Worm (Caenorhabditis elegans): Measurements from ENCODE around the gene Y57A10A.5.
"Not testable (repeated sequence)": the region's sequence is repeated elsewhere in the genome, so short reads cannot be mapped to it uniquely, and the experiment has no call there.

Y57A10A.5 gene

DNA sequence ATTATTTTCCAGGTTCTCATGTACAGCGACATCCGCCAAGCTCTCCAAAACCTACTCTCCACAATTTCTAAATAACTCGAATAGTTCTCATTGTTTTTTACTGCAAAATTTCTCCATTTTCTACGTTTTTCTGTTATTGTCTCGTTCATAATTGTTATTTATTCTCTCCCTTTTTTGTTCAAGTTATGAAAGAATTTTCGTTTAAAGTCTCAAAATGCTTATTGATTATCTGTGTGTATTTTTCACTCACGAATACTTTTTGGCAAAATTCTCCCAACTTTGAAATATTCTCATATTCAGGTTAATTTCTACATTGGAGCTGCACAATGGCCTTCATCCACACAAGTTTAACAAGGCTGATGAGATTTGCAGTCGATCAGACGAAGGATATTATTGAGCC is at the start of gene Y57A10A.5:
Gene Y57A10A.5, plus strand, starts transcription at position 301 of the 400 bp plus-strand sequence.
- not testable (repeated sequence) for TF ChIP-seq drap-1 (GFP tag; optimal IDR thresholded peaks at IDR 0.05); ztf-11 (tag; optimal IDR thresholded peaks at IDR 0.05); lin-32 (GFP tag; optimal IDR thresholded peaks at IDR 0.05)

DNA sequence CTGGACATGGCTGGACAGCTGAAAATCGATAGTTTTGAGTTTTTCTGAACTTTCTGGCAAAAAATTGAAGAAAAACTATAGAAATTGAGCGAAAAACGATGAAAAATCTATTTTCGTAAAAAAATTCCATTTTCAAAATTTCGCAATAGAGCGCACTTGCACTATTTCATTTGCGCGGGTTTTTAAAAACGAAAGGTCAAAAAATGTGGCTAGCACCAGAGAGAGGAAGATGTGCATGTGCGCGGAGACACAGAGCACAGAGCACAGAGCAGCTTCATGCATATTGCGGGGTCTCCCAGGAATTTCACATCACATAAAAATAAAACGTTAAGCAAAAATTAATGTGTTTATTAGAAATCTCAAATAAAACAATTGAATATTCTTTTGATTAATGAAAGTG is 46.4 kb upstream of the Y57A10A.5 start, which contains the start of gene Y17G7B.18:
Gene Y17G7B.18, minus strand, starts transcription at position 18 of the 400 bp plus-strand sequence.
- no peak for TF ChIP-seq snpc-4 (tag; optimal IDR thresholded peaks at IDR 0.05)
- TF ChIP-seq unc-120 (tag; optimal IDR thresholded peaks at IDR 0.05; ENCODE audit: poor library complexity, severe bottlenecking): no peak
- TF ChIP-seq nhr-12 (tag; optimal IDR thresholded peaks at IDR 0.05): no peak
- TF ChIP-seq nhr-237 (tag; optimal IDR thresholded peaks at IDR 0.05): peak; percentile 39
- no peak for TF ChIP-seq M03D4.4 (tag; optimal IDR thresholded peaks at IDR 0.05)
- peak; percentile 72 for TF ChIP-seq lsy-2 (tag; optimal IDR thresholded peaks at IDR 0.05)
- TF ChIP-seq mep-1 (tag; optimal IDR thresholded peaks at IDR 0.05): peak; percentile 79
- TF ChIP-seq pha-4 (tag; optimal IDR thresholded peaks at IDR 0.05): peak; percentile 30
- TF ChIP-seq elt-3 (tag; optimal IDR thresholded peaks at IDR 0.05): no peak
- no peak for TF ChIP-seq mab-5 (tag; optimal IDR thresholded peaks at IDR 0.05)
- TF ChIP-seq ces-1 (GFP tag; optimal IDR thresholded peaks at IDR 0.05): peak; percentile 74
- no peak for TF ChIP-seq lin-13 (tag; optimal IDR thresholded peaks at IDR 0.05)
- TF ChIP-seq cnd-1 (tag; optimal IDR thresholded peaks at IDR 0.05): no peak

- TF ChIP-seq ceh-43 (GFP tag; optimal IDR thresholded peaks at IDR 0.05) (no peak), elt-3 (tag; optimal IDR thresholded peaks at IDR 0.05) (no peak), tbx-8 (GFP tag; optimal IDR thresholded peaks at IDR 0.05) (no peak), lsy-2 (tag; optimal IDR thresholded peaks at IDR 0.05) (no peak), nhr-12 (tag; optimal IDR thresholded peaks at IDR 0.05) (no peak), blmp-1 (tag; optimal IDR thresholded peaks at IDR 0.05) (no peak), ham-2 (GFP tag; optimal IDR thresholded peaks at IDR 0.05) (no peak), sem-2 (GFP tag; optimal IDR thresholded peaks at IDR 0.05) (no peak), lin-32 (GFP tag; optimal IDR thresholded peaks at IDR 0.05) (no peak), sptf-1 (tag; optimal IDR thresholded peaks at IDR 0.05) (no peak), mls-2 (tag; optimal IDR thresholded peaks at IDR 0.05) (no peak), M03D4.4 (tag; optimal IDR thresholded peaks at IDR 0.05) (no peak), nhr-2 (tag; optimal IDR thresholded peaks at IDR 0.05) (no peak), ztf-11 (tag; optimal IDR thresholded peaks at IDR 0.05) (no peak), ceh-39 (tag; optimal IDR thresholded peaks at IDR 0.05) (no peak), bed-3 (GFP tag; optimal IDR thresholded peaks at IDR 0.05) (no peak), lin-13 (tag; optimal IDR thresholded peaks at IDR 0.05) (no peak), ces-1 (GFP tag; optimal IDR thresholded peaks at IDR 0.05) (no peak)
Observed at ce11 chrII:12108843-12109242, 45.4 kb upstream of the Y57A10A.5 start.

- TF ChIP-seq ces-1 (GFP tag; optimal IDR thresholded peaks at IDR 0.05): no peak
- peak; percentile 59 for TF ChIP-seq ham-2 (GFP tag; optimal IDR thresholded peaks at IDR 0.05)
Observed at ce11 chrII:12110997-12111396, 43.3 kb upstream of the Y57A10A.5 start.

DNA sequence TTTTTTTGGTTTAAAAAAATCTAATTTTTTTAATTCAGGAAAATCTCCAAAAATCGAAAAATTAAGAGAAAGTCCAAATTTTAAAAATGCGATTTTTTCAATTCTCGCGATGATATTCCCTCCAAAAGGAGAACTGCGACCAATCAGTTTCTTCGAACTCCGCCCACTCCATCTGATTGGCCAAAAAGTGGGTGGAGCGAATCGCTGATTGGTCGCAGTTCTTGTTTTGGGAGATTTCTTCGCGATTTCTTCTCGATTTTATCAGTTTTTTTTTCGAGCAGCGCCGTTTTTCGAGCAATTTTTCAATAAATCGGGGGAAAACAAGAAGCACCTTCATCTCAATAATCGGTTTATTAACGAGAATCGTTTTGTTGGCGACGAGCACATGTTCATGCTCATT is 23.9 kb upstream of the Y57A10A.5 start:
- TF ChIP-seq sptf-1 (tag; optimal IDR thresholded peaks at IDR 0.05) (no peak), mls-2 (tag; optimal IDR thresholded peaks at IDR 0.05) (no peak), nhr-28 (tag; optimal IDR thresholded peaks at IDR 0.05) (no peak), snpc-4 (tag; optimal IDR thresholded peaks at IDR 0.05) (no peak), zip-8 (tag; optimal IDR thresholded peaks at IDR 0.05) (no peak), elt-1 (tag; optimal IDR thresholded peaks at IDR 0.05; ENCODE audit: borderline replicate concordance, insufficient read depth) (no peak)

DNA sequence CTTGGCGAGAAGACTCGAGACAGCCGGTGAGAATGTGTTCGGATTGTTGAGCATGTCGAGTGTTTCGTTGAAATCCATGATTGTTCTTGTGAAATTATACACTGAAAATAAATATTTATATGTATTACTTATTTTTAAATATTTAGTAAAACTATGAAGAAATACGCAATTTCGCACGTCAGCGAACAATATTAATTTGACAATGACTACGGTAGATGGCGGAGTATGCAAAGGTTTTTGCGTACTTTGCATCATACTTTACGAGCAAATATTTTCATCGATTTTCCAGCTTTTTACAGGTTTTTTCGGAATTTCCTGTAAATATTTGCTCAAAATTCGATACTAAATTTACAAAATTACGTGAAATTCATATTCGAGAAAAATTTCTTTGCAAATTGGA is 23.4 kb upstream of the Y57A10A.5 start, which contains the start of gene set-24:
Gene set-24, minus strand, starts transcription at position 101 of the 400 bp plus-strand sequence.
- no peak for TF ChIP-seq nhr-76 (tag; optimal IDR thresholded peaks at IDR 0.05)
- no peak for TF ChIP-seq ceh-43 (GFP tag; optimal IDR thresholded peaks at IDR 0.05)
- no peak for TF ChIP-seq nhr-2 (tag; optimal IDR thresholded peaks at IDR 0.05)
- no peak for TF ChIP-seq lin-13 (tag; optimal IDR thresholded peaks at IDR 0.05)
- TF ChIP-seq lsy-2 (tag; optimal IDR thresholded peaks at IDR 0.05): no peak
- TF ChIP-seq cnd-1 (tag; optimal IDR thresholded peaks at IDR 0.05): no peak
- TF ChIP-seq nhr-237 (tag; optimal IDR thresholded peaks at IDR 0.05): no peak
- no peak for TF ChIP-seq snpc-4 (tag; optimal IDR thresholded peaks at IDR 0.05)
- TF ChIP-seq lin-32 (GFP tag; optimal IDR thresholded peaks at IDR 0.05): no peak
- TF ChIP-seq ham-2 (GFP tag; optimal IDR thresholded peaks at IDR 0.05): no peak
- TF ChIP-seq elt-1 (tag; optimal IDR thresholded peaks at IDR 0.05; ENCODE audit: borderline replicate concordance, insufficient read depth): no peak
